Worm (Caenorhabditis elegans) whole organism, midembryonic: Measurements from ENCODE around the gene F55A11.11.

Experiments
- T22C8.4 ChIP-seq: fragments of 200-800 bp; sonication (Bioruptor generic); IDR thresholded peaks from 2 replicates; pipeline ENCODE4 v1.3.6; 2022; ENCODE audit warnings: missing genetic modification characterization, missing compliant biosample characterization
- cog-1 ChIP-seq: sonication (generic microtip); optimal IDR thresholded peaks from 2 replicates; lab custom pipeline; 2016; ENCODE audit warnings: missing genetic modification characterization, missing compliant biosample characterization
- flt-1 ChIP-seq: fragments of 200-800 bp; sonication (Bioruptor generic); IDR thresholded peaks from 2 replicates; pipeline ENCODE4 v1.3.6; 2022; ENCODE audit warnings: missing genetic modification characterization, missing compliant biosample characterization
- klf-2 ChIP-seq: fragments of 200-800 bp; sonication (Bioruptor generic); conservative IDR thresholded peaks from 2 replicates; pipeline ENCODE4 v1.3.6; 2022; ENCODE audit warnings: missing genetic modification reagents, missing genetic modification characterization, missing compliant biosample characterization
- med-1 ChIP-seq: sonication (generic microtip); optimal IDR thresholded peaks from 2 replicates; lab custom pipeline; 2017; ENCODE audit warnings: missing genetic modification characterization, mild to moderate bottlenecking, missing compliant biosample characterization, antibody characterized with exemption, missing genetic modification reagents; ENCODE audit not compliant: insufficient read depth
- ref-1 ChIP-seq: fragments of 200-800 bp; sonication (Bioruptor generic); conservative IDR thresholded peaks from 2 replicates; pipeline ENCODE4 v1.3.6; 2022; ENCODE audit warnings: missing genetic modification reagents, missing genetic modification characterization, missing compliant biosample characterization
- tab-1 ChIP-seq: fragments of 200-800 bp; sonication (Bioruptor generic); IDR thresholded peaks from 2 replicates; pipeline ENCODE4 v1.3.6; 2022; ENCODE audit warnings: missing genetic modification characterization, missing compliant biosample characterization
- ztf-23 ChIP-seq: fragments of 200-800 bp; sonication (Bioruptor generic); IDR thresholded peaks from 2 replicates; pipeline ENCODE4 v1.3.6; 2022; ENCODE audit warnings: missing genetic modification reagents, missing genetic modification characterization, missing compliant biosample characterization
- ztf-29 ChIP-seq: fragments of 200-800 bp; sonication (Bioruptor generic); IDR thresholded peaks from 2 replicates; pipeline ENCODE4 v1.3.6; 2022; ENCODE audit warnings: missing genetic modification reagents, missing genetic modification characterization, missing compliant biosample characterization

F55A11.11 gene

ce11 chrV:11817263-11817726 is 34.3 kb downstream of the F55A11.11 start:
- TF ChIP-seq med-1 (GFP tag; lab: Kevin White, UChicago) (no peak), tab-1 (no peak), cog-1 (tag; lab: Kevin White, UChicago) (no peak)

DNA sequence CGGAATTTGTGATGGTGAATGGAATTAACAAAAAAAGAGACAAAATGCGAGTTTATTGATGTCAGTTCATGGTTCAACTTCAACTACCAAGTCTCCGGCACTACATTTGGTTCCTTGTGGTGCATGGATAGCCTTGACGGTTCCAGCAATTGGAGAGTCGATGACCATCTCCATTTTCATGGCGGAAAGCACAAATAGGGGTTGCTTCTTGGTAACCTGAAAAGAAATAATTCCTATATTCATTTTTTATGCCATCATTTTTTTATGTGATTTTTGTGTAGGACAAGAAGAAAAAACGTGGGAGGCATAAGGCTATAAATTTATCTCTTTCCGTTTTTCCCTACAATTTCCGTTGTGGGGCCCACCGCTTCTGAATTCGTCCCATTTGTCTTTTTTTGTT is 35.1 kb downstream of the F55A11.11 start:
- TF ChIP-seq ztf-23 = 0 out of 2 replicates have a peak, but pooled peaks have one; percentile 29
- no peak for TF ChIP-seq ztf-29 (GFP tag; lab: Robert Waterston, UW)

ce11 chrV:11818786-11819185 is 35.8 kb downstream of the F55A11.11 start:
- no peak for TF ChIP-seq tab-1
- no peak for TF ChIP-seq T22C8.4
- TF ChIP-seq ztf-29 (GFP tag; lab: Robert Waterston, UW) = no peak
- no peak for TF ChIP-seq ref-1
- no peak for TF ChIP-seq flt-1 (GFP tag; lab: Robert Waterston, UW)
- no peak for TF ChIP-seq med-1 (GFP tag; lab: Kevin White, UChicago)
- no peak for TF ChIP-seq klf-2 (GFP tag; lab: Robert Waterston, UW)
- no peak for TF ChIP-seq ztf-23
- no peak for TF ChIP-seq cog-1 (tag; lab: Kevin White, UChicago)

DNA sequence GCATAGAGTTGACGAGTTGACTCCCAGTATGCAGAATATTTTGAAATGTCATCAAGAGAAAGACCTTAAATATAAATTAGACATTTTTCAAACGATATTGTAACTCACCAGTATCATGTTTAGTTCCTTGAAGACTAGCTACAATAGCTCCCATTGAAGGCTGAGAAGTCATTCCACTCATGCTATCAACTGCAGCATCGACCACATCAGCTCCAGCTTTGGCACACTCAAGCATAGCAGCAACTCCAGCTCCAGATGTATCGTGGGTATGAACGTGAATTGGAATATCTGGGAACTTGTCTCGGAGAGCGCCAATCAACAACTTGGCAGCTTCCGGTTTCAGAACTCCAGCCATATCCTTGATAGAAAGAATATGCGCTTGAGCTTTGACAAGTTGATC is 36.5 kb downstream of the F55A11.11 start:
- TF ChIP-seq cog-1 (tag; lab: Kevin White, UChicago) = no peak
- TF ChIP-seq ztf-29 (GFP tag; lab: Robert Waterston, UW) = no peak
- no peak for TF ChIP-seq ztf-23
- no peak for TF ChIP-seq med-1 (GFP tag; lab: Kevin White, UChicago)
- no peak for TF ChIP-seq T22C8.4
- no peak for TF ChIP-seq ref-1
- no peak for TF ChIP-seq flt-1 (GFP tag; lab: Robert Waterston, UW)
- no peak for TF ChIP-seq klf-2 (GFP tag; lab: Robert Waterston, UW)
- TF ChIP-seq tab-1 = no peak

DNA sequence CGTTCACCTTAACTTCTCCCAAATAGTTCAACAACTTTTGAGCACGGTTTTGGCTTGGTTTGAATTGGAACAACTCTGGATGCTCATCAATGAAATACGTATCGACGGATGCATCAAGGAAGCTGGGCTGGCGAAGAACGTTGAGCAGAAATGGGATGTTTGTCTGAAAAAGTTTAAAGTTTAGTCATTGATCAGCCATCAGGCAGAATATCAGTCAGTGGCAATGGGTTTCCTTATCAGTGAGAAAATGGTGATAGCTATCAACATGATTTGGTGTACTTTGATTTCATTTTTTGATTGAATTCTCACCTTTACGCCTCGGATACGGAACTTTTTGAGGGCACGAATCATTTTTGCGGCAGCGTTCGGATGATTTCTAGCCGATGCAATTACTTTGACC is 37.6 kb downstream of the F55A11.11 start:
- TF ChIP-seq ref-1 (no peak), ztf-23 (no peak), cog-1 (tag; lab: Kevin White, UChicago) (no peak), flt-1 (GFP tag; lab: Robert Waterston, UW) (no peak), ztf-29 (GFP tag; lab: Robert Waterston, UW) (no peak), klf-2 (GFP tag; lab: Robert Waterston, UW) (no peak), T22C8.4 (no peak), tab-1 (no peak), med-1 (GFP tag; lab: Kevin White, UChicago) (no peak)

ce11 chrV:11822461-11822939 is 39.6 kb downstream of the F55A11.11 start, which contains the start of gene pyc-1:
Gene pyc-1, minus strand, starts transcription at chrV:11822529.
- no peak for TF ChIP-seq klf-2 (GFP tag; lab: Robert Waterston, UW)
- TF ChIP-seq T22C8.4 = no peak
- TF ChIP-seq ztf-29 (GFP tag; lab: Robert Waterston, UW) = no peak
- TF ChIP-seq ref-1 = no peak
- TF ChIP-seq ztf-23 = no peak
- no peak for TF ChIP-seq flt-1 (GFP tag; lab: Robert Waterston, UW)
- TF ChIP-seq tab-1 = no peak
- no peak for TF ChIP-seq med-1 (GFP tag; lab: Kevin White, UChicago)
- no peak for TF ChIP-seq cog-1 (tag; lab: Kevin White, UChicago)

DNA sequence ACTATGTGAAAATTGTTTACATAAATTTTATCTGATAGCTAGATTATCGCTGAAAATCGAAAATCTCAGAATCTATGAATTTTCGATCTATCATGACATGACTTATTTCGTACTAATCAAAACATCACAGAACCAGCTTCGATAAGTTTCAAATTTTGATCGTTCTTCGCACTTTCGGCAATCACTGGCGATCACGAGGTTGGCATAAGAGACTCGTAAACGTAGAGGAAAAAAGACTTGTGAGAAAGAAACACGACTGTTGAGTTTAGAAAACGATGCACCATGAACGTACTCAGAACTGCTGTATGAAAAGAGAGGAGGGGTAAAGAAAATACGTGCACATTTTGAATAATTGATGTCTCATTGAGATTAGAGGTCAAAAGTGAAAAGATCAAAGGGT is 41.0 kb downstream of the F55A11.11 start:
- TF ChIP-seq T22C8.4 (no peak), cog-1 (tag; lab: Kevin White, UChicago) (no peak), med-1 (GFP tag; lab: Kevin White, UChicago) (no peak), ztf-29 (GFP tag; lab: Robert Waterston, UW) (no peak), klf-2 (GFP tag; lab: Robert Waterston, UW) (no peak), ref-1 (no peak), flt-1 (GFP tag; lab: Robert Waterston, UW) (no peak), tab-1 (no peak), ztf-23 (no peak)

DNA sequence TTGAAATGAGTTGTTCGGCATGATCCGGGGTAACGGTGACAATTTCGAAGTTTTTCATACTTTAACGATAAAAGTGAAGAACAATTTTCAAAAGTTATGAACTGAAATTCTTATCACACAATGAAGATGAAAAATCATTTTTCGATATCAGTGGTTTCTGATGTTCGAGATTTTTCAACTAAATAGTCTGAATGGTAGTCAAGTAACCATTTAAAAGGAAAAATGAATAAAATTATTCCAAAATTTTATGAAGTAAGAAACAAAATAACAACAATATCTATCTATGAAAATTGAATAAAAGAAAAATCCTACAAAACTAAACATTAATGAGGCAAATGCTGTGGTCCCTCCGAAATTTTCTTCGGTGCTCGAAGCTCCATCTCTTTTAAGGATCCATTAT is 42.7 kb downstream of the F55A11.11 start, which contains the start of gene D2023.4:
Gene D2023.4, minus strand, starts transcription at position 101 of the 400 bp plus-strand sequence.
- TF ChIP-seq med-1 (GFP tag; lab: Kevin White, UChicago) (no peak), ztf-29 (GFP tag; lab: Robert Waterston, UW) (no peak), ref-1 (no peak), T22C8.4 (no peak), flt-1 (GFP tag; lab: Robert Waterston, UW) (no peak), cog-1 (tag; lab: Kevin White, UChicago) (no peak), tab-1 (no peak)

- TF ChIP-seq tab-1 = no peak
- TF ChIP-seq flt-1 (GFP tag; lab: Robert Waterston, UW) = no peak
- TF ChIP-seq ztf-23 = no peak
- no peak for TF ChIP-seq med-1 (GFP tag; lab: Kevin White, UChicago)
- TF ChIP-seq ref-1 = no peak
- no peak for TF ChIP-seq ztf-29 (GFP tag; lab: Robert Waterston, UW)
- no peak for TF ChIP-seq klf-2 (GFP tag; lab: Robert Waterston, UW)
- TF ChIP-seq cog-1 (tag; lab: Kevin White, UChicago) = no peak
Measured at ce11 chrV:11826967-11827366, 44.0 kb downstream of the F55A11.11 start, which contains the start of the genes mpst-1 and D2023.6. Gene mpst-1, minus strand, starts transcription at chrV:11827067. Gene D2023.6, plus strand, starts transcription at chrV:11827354.

DNA sequence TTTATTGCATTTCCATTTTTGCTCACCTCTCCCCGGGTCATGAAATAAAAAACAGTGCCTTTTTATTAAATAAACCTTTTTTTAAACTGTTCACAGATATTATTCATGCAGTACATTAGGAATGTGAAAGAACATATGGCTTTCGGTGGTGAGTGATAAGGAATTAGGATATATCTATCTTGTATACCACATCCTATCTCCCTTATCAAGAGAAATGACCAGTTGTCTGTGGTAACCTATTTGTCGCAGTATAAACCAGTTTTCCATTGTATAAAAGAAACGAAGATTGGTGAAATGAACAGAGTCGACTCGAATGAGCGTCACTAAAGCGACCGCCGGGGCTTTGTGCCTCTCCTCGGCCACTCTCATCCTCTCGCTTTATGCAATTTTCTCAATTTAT is 46.3 kb downstream of the F55A11.11 start, which contains the start of gene col-158:
Gene col-158, plus strand, starts transcription at position 301 of the 400 bp plus-strand sequence.
- TF ChIP-seq tab-1 = no peak
- no peak for TF ChIP-seq T22C8.4
- no peak for TF ChIP-seq cog-1 (tag; lab: Kevin White, UChicago)
- TF ChIP-seq ref-1 = no peak
- no peak for TF ChIP-seq klf-2 (GFP tag; lab: Robert Waterston, UW)
- TF ChIP-seq ztf-29 (GFP tag; lab: Robert Waterston, UW) = no peak
- TF ChIP-seq med-1 (GFP tag; lab: Kevin White, UChicago) = no peak
- no peak for TF ChIP-seq flt-1 (GFP tag; lab: Robert Waterston, UW)
- no peak for TF ChIP-seq ztf-23
